Worm (Caenorhabditis elegans) whole organism, L4/young adult: Measurements from ENCODE around the gene fce-2.
A peak's percentile ranks its signal among the peaks of the same experiment; 100 is the strongest.

Source experiments
- W03F9.2 ChIP-seq: fragments of 150-350 bp; optimal IDR thresholded peaks from 2 replicates; lab custom pipeline; 2014; ENCODE audit warnings: missing biosample characterization, missing genetic modification characterization
- dao-5 ChIP-seq: sonication (generic microtip); optimal IDR thresholded peaks from 2 replicates; lab custom pipeline; 2016; ENCODE audit warnings: missing genotype, missing genetic modification characterization, moderate library complexity, missing compliant biosample characterization
- him-1 ChIP-seq: sonication (generic microtip); optimal IDR thresholded peaks from 2 replicates; lab custom pipeline; 2016; ENCODE audit warnings: missing genotype, missing genetic modification reagents, missing genetic modification characterization, missing compliant biosample characterization

fce-2 gene

DNA sequence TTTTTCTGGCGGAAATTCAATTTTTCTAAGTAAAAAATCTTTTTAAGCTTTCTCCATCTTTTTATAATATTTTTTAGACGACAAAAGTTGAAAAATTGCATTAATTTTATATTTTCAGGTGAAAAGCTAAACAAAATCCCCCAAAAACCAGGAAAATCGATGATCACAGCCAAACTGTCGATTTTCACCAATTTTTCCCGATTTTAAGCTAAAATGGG, at the start of gene fce-2, which contains the start of gene F48F5.8:
Gene fce-2 (plus strand): TSS at position 119 of the 218 bp plus-strand sequence.
Gene F48F5.8 (plus strand): TSS at position 160 of the 218 bp plus-strand sequence.
- TF ChIP-seq him-1 (tag; lab: Kevin White, UChicago) = no peak
- no peak for TF ChIP-seq W03F9.2 (tag; lab: Kevin White, UChicago)
- TF ChIP-seq dao-5 (tag; lab: Kevin White, UChicago) = no peak

ce11 chrV:20376070-20376469, 49.0 kb upstream of the fce-2 start:
- TF ChIP-seq dao-5 (tag; lab: Kevin White, UChicago) (no peak), him-1 (tag; lab: Kevin White, UChicago) (no peak), W03F9.2 (tag; lab: Kevin White, UChicago) (no peak)

- no peak for TF ChIP-seq dao-5 (tag; lab: Kevin White, UChicago)
- no peak for TF ChIP-seq W03F9.2 (tag; lab: Kevin White, UChicago)
- no peak for TF ChIP-seq him-1 (tag; lab: Kevin White, UChicago)
Measured at ce11 chrV:20380320-20380719, 44.8 kb upstream of the fce-2 start, which contains the start of gene K02E2.6. Gene K02E2.6, plus strand, starts transcription at chrV:20380561.

- no peak for TF ChIP-seq dao-5 (tag; lab: Kevin White, UChicago)
- peak; percentile 11 for TF ChIP-seq W03F9.2 (tag; lab: Kevin White, UChicago)
Measured at ce11 chrV:20383065-20383609, 42.0 kb upstream of the fce-2 start, which contains the start of gene K02E2.11. Gene K02E2.11, plus strand, starts transcription at chrV:20383315.

ce11 chrV:20386942-20387341, 38.2 kb upstream of the fce-2 start, which contains the start of gene K02E2.7:
Gene K02E2.7, minus strand, starts transcription at chrV:20387042.
- TF ChIP-seq dao-5 (tag; lab: Kevin White, UChicago) (no peak), W03F9.2 (tag; lab: Kevin White, UChicago) (no peak), him-1 (tag; lab: Kevin White, UChicago) (no peak)

DNA sequence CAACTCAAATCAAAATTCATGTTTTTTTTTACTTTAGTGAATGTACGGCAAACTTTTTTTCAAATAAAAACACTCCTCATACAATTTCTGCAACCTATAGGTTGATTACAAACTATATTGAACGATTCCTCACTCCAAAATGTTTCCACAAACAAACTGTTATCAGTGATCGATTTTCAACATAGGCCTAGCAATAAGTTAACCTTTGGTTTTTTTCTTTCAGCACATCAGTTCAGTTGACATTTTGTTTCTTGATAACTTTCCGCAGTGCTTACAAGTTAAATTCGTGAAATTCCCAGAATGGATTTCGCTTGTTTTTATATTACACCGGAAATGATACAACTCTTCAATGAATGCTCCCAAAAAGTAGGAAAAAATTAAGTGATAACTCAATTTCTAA, 37.7 kb upstream of the fce-2 start, which contains the start of gene F53H2.1:
Gene F53H2.1 (plus strand): TSS at position 301 of the 400 bp plus-strand sequence.
- TF ChIP-seq him-1 (tag; lab: Kevin White, UChicago) (no peak), dao-5 (tag; lab: Kevin White, UChicago) (no peak)

ce11 chrV:20393773-20394172, 31.3 kb upstream of the fce-2 start, which contains the start of gene cnc-7:
Gene cnc-7, plus strand, starts transcription at chrV:20394073.
- TF ChIP-seq W03F9.2 (tag; lab: Kevin White, UChicago) (no peak), him-1 (tag; lab: Kevin White, UChicago) (no peak), dao-5 (tag; lab: Kevin White, UChicago) (no peak)

DNA sequence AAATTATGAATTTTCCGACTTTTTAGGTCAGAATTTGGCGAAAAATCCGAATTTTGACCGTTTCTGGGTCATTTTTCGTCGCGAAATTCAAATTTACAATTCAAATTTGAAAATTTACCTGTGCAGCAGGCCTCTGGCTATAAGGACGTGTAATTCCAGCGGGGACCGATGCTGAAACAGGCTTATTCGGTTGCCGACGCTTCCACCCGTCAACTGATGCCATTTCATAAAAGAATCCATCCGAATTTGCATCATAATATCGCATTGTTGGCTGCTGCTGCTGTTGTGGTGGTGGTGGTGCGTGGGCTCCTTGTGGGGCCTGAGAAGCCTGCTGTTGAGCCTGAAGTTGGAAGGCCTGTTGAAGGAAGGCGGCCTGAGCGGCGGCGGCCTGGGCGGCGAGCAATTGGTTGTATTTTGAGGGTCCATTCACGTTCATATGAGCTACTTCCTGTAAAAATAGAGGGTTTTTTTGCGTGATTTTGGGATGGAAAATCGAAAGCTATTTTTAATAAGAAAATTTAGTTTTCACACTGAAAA, 25.5 kb upstream of the fce-2 start:
- TF ChIP-seq dao-5 (tag; lab: Kevin White, UChicago) (no peak), W03F9.2 (tag; lab: Kevin White, UChicago) (no peak), him-1 (tag; lab: Kevin White, UChicago) (no peak)

- TF ChIP-seq him-1 (tag; lab: Kevin White, UChicago) (no peak), W03F9.2 (tag; lab: Kevin White, UChicago) (no peak)
Measured at ce11 chrV:20402842-20403241, 22.3 kb upstream of the fce-2 start.

- TF ChIP-seq him-1 (tag; lab: Kevin White, UChicago) (no peak), dao-5 (tag; lab: Kevin White, UChicago) (no peak), W03F9.2 (tag; lab: Kevin White, UChicago) (no peak)
Measured at ce11 chrV:20406817-20407216, 18.3 kb upstream of the fce-2 start.

- TF ChIP-seq him-1 (tag; lab: Kevin White, UChicago) (no peak), dao-5 (tag; lab: Kevin White, UChicago) (no peak), W03F9.2 (tag; lab: Kevin White, UChicago) (no peak)
Measured at ce11 chrV:20409016-20409415, 16.1 kb upstream of the fce-2 start.

ce11 chrV:20410285-20410684, 14.8 kb upstream of the fce-2 start:
- TF ChIP-seq dao-5 (tag; lab: Kevin White, UChicago) (no peak), W03F9.2 (tag; lab: Kevin White, UChicago) (no peak), him-1 (tag; lab: Kevin White, UChicago) (no peak)

- TF ChIP-seq W03F9.2 (tag; lab: Kevin White, UChicago) (no peak), him-1 (tag; lab: Kevin White, UChicago) (no peak), dao-5 (tag; lab: Kevin White, UChicago) (no peak)
Measured at ce11 chrV:20411659-20412058, 13.4 kb upstream of the fce-2 start, which contains the start of gene F53H2.3. Gene F53H2.3, minus strand, starts transcription at chrV:20411759.

- TF ChIP-seq W03F9.2 (tag; lab: Kevin White, UChicago) = no peak
- TF ChIP-seq him-1 (tag; lab: Kevin White, UChicago) = no peak
- TF ChIP-seq dao-5 (tag; lab: Kevin White, UChicago) = no peak
Measured at ce11 chrV:20412225-20412624, 12.9 kb upstream of the fce-2 start.
